Worm (Caenorhabditis elegans): ENCODE results near the gene ttc-37.
A peak's percentile ranks its signal among the peaks of the same experiment; 100 is the strongest.

ttc-37 gene

ce11 chrV:5204127-5204526 is at the start of gene ttc-37:
TSS of gene ttc-37 (plus strand) at chrV:5204475.
- TF ChIP-seq F13H6.1 (tag; optimal IDR thresholded peaks at IDR 0.05), result peak; percentile 53
- TF ChIP-seq egl-27 (tag; optimal IDR thresholded peaks at IDR 0.05), result peak; percentile 13
- TF ChIP-seq unc-62 (GFP tag; optimal IDR thresholded peaks at IDR 0.05), result no peak
- no peak for TF ChIP-seq ceh-82 (tag; optimal IDR thresholded peaks at IDR 0.05)
- no peak for TF ChIP-seq nhr-237 (tag; optimal IDR thresholded peaks at IDR 0.05)
- TF ChIP-seq sma-3 (GFP tag; optimal IDR thresholded peaks at IDR 0.05), result peak; percentile 54
- no peak for TF ChIP-seq mbf-1 (tag; optimal IDR thresholded peaks at IDR 0.05)
- no peak for TF ChIP-seq nhr-10 (tag; optimal IDR thresholded peaks at IDR 0.05)
- no peak for TF ChIP-seq lin-11 (tag; optimal IDR thresholded peaks at IDR 0.05)
- no peak for TF ChIP-seq sma-9 (GFP tag; optimal IDR thresholded peaks at IDR 0.05)
- no peak for TF ChIP-seq sma-9 (tag; optimal IDR thresholded peaks at IDR 0.05)
- peak; percentile 79 for TF ChIP-seq C34F6.9 (tag; optimal IDR thresholded peaks at IDR 0.05)
- TF ChIP-seq unc-55 (GFP tag; optimal IDR thresholded peaks at IDR 0.05), result peak; percentile 89
- peak; percentile 55 for TF ChIP-seq crh-2 (tag; optimal IDR thresholded peaks at IDR 0.05)
- no peak for TF ChIP-seq nhr-11 (tag; optimal IDR thresholded peaks at IDR 0.05)
- TF ChIP-seq lsy-2 (tag; optimal IDR thresholded peaks at IDR 0.05), result peak; percentile 33 to 82
- TF ChIP-seq peb-1 (tag; optimal IDR thresholded peaks at IDR 0.05), result no peak
- TF ChIP-seq elt-1 (tag; optimal IDR thresholded peaks at IDR 0.05), result no peak
- TF ChIP-seq mab-5 (tag; optimal IDR thresholded peaks at IDR 0.05), result no peak
- no peak for TF ChIP-seq Y55F3AM.14 (GFP tag; optimal IDR thresholded peaks at IDR 0.05)
- peak; percentile 17 for TF ChIP-seq fos-1 (tag; optimal IDR thresholded peaks at IDR 0.05)
- TF ChIP-seq nhr-25 (tag; optimal IDR thresholded peaks at IDR 0.05), result peak; percentile 36
- TF ChIP-seq gmeb-1 (tag; optimal IDR thresholded peaks at IDR 0.05), result peak; percentile 99
- TF ChIP-seq nhr-21 (tag; optimal IDR thresholded peaks at IDR 0.05), result no peak
- peak; percentile 22 for TF ChIP-seq nhr-129 (tag; optimal IDR thresholded peaks at IDR 0.05)
- TF ChIP-seq ztf-11 (tag; optimal IDR thresholded peaks at IDR 0.05), result no peak
- TF ChIP-seq nhr-12 (tag; optimal IDR thresholded peaks at IDR 0.05), result no peak
- no peak for TF ChIP-seq nhr-77 (tag; optimal IDR thresholded peaks at IDR 0.05)
- TF ChIP-seq lin-13 (GFP tag; optimal IDR thresholded peaks at IDR 0.05), result peak; percentile 6
- no peak for TF ChIP-seq ceh-16 (tag; optimal IDR thresholded peaks at IDR 0.05)

ce11 chrV:5155516-5155915 is 48.8 kb upstream of the ttc-37 start, which contains the start of gene srx-38:
TSS of gene srx-38 (minus strand) at chrV:5155616.
- no peak for TF ChIP-seq unc-55 (GFP tag; optimal IDR thresholded peaks at IDR 0.05)
- TF ChIP-seq blmp-1 (tag; optimal IDR thresholded peaks at IDR 0.05; ENCODE audit: insufficient read depth), result no peak
- TF ChIP-seq elt-3 (tag; optimal IDR thresholded peaks at IDR 0.05), result no peak
- no peak for TF ChIP-seq fos-1 (tag; optimal IDR thresholded peaks at IDR 0.05)
- no peak for TF ChIP-seq nhr-11 (tag; optimal IDR thresholded peaks at IDR 0.05)
- no peak for TF ChIP-seq lin-13 (GFP tag; optimal IDR thresholded peaks at IDR 0.05)
- TF ChIP-seq egl-27 (tag; optimal IDR thresholded peaks at IDR 0.05), result no peak
- TF ChIP-seq ztf-11 (tag; optimal IDR thresholded peaks at IDR 0.05), result no peak
- TF ChIP-seq nhr-6 (tag; optimal IDR thresholded peaks at IDR 0.05), result no peak
- no peak for TF ChIP-seq elt-1 (tag; optimal IDR thresholded peaks at IDR 0.05)
- TF ChIP-seq Y55F3AM.14 (GFP tag; optimal IDR thresholded peaks at IDR 0.05), result no peak
- TF ChIP-seq zag-1 (tag; optimal IDR thresholded peaks at IDR 0.05), result no peak
- TF ChIP-seq ceh-16 (tag; optimal IDR thresholded peaks at IDR 0.05), result no peak
- TF ChIP-seq nhr-23 (tag; optimal IDR thresholded peaks at IDR 0.05), result no peak
- TF ChIP-seq lin-11 (tag; optimal IDR thresholded peaks at IDR 0.05), result no peak
- TF ChIP-seq F13H6.1 (tag; optimal IDR thresholded peaks at IDR 0.05), result no peak
- no peak for TF ChIP-seq nhr-12 (tag; optimal IDR thresholded peaks at IDR 0.05)

ce11 chrV:5157660-5158059 is 46.6 kb upstream of the ttc-37 start, which contains the start of gene srx-39:
TSS of gene srx-39 (minus strand) at chrV:5157760.
- no peak for TF ChIP-seq fos-1 (tag; optimal IDR thresholded peaks at IDR 0.05)
- no peak for TF ChIP-seq nhr-6 (tag; optimal IDR thresholded peaks at IDR 0.05)
- no peak for TF ChIP-seq unc-62 (GFP tag; optimal IDR thresholded peaks at IDR 0.05)
- no peak for TF ChIP-seq ztf-1 (GFP tag; conservative IDR thresholded peaks at IDR 0.05)
- TF ChIP-seq ztf-11 (tag; optimal IDR thresholded peaks at IDR 0.05), result no peak
- TF ChIP-seq nhr-25 (tag; optimal IDR thresholded peaks at IDR 0.05), result no peak
- TF ChIP-seq gmeb-1 (tag; optimal IDR thresholded peaks at IDR 0.05), result no peak
- TF ChIP-seq mab-5 (tag; optimal IDR thresholded peaks at IDR 0.05), result no peak
- TF ChIP-seq blmp-1 (tag; optimal IDR thresholded peaks at IDR 0.05; ENCODE audit: insufficient read depth), result no peak
- no peak for TF ChIP-seq mdl-1 (tag; optimal IDR thresholded peaks at IDR 0.05)
- no peak for TF ChIP-seq mbf-1 (tag; optimal IDR thresholded peaks at IDR 0.05)

ce11 chrV:5158302-5158701 is 46.0 kb upstream of the ttc-37 start, which contains the start of gene abu-15:
TSS of gene abu-15 (plus strand) at chrV:5158602.
- TF ChIP-seq lsy-2 (tag; optimal IDR thresholded peaks at IDR 0.05) (no peak), sma-3 (GFP tag; optimal IDR thresholded peaks at IDR 0.05) (no peak), ZK546.5 (tag; optimal IDR thresholded peaks at IDR 0.05) (no peak), skn-1 (tag; optimal IDR thresholded peaks at IDR 0.05) (no peak), aly-2 (tag; optimal IDR thresholded peaks at IDR 0.05) (no peak), sma-9 (GFP tag; optimal IDR thresholded peaks at IDR 0.05) (no peak), sma-9 (tag; optimal IDR thresholded peaks at IDR 0.05) (no peak), gmeb-1 (tag; optimal IDR thresholded peaks at IDR 0.05) (no peak), ama-1 (optimal IDR thresholded peaks at IDR 0.05) (no peak), ceh-82 (tag; optimal IDR thresholded peaks at IDR 0.05) (no peak)

Measured in whole organism, L2 larva.